Fruit fly (Drosophila melanogaster) whole organism, embryonic: ENCODE results near the gene CG44001.

Experiments
- Ada2b ChIP-seq: fragments of 200-800 bp; sonication (Bioruptor generic); IDR thresholded peaks from 2 replicates; pipeline ENCODE4 v1.3.6; 2022; ENCODE audit warnings: missing biosample characterization, missing genetic modification characterization
- BEAF-32 ChIP-seq: fragments of 200-800 bp; sonication (Bioruptor generic); optimal IDR thresholded peaks from 3 replicates; lab custom pipeline; 2017; ENCODE audit warnings: missing biosample characterization, missing genetic modification characterization, mild to moderate bottlenecking, moderate library complexity, missing genetic modification reagents
- Bgb ChIP-seq: fragments of 200-800 bp; sonication (Bioruptor generic); IDR thresholded peaks from 2 replicates; pipeline ENCODE4 v1.3.6; 2022; ENCODE audit warnings: missing biosample characterization, missing genetic modification characterization; ENCODE audit not compliant: partially characterized antibody
- CG12219 ChIP-seq: fragments of 200-800 bp; sonication (Bioruptor generic); optimal IDR thresholded peaks from 3 replicates; lab custom pipeline; 2018; ENCODE audit warnings: missing biosample characterization, mild to moderate bottlenecking, missing genetic modification characterization
- CG14014 ChIP-seq: fragments of 200-800 bp; sonication (Bioruptor generic); IDR thresholded peaks from 2 replicates; pipeline ENCODE4 v1.3.6; 2022; ENCODE audit warnings: missing biosample characterization, missing genetic modification characterization
- CG3281 ChIP-seq: fragments of 200-800 bp; sonication (Bioruptor generic); optimal IDR thresholded peaks from 3 replicates; lab custom pipeline; 2017; ENCODE audit warnings: missing biosample characterization, mild to moderate bottlenecking, missing genetic modification characterization
- CG34422 ChIP-seq: fragments of 200-800 bp; sonication (Bioruptor generic); IDR thresholded peaks from 3 replicates; pipeline ENCODE4 v1.3.6; 2022; ENCODE audit warnings: missing biosample characterization, missing genetic modification characterization
- CG4707 ChIP-seq: fragments of 200-800 bp; sonication (Bioruptor generic); optimal IDR thresholded peaks from 2 replicates; lab custom pipeline; 2018; ENCODE audit warnings: missing biosample characterization, mild to moderate bottlenecking, missing genetic modification characterization, moderate library complexity
- CG6254 ChIP-seq: fragments of 200-800 bp; sonication (Bioruptor generic); optimal IDR thresholded peaks from 3 replicates; lab custom pipeline; 2017; ENCODE audit warnings: mild to moderate bottlenecking, missing biosample characterization, missing genetic modification reagents, missing genetic modification characterization
- CG7745 ChIP-seq: fragments of 200-800 bp; sonication (Bioruptor generic); optimal IDR thresholded peaks from 2 replicates; lab custom pipeline; 2018; ENCODE audit warnings: missing biosample characterization, mild to moderate bottlenecking, missing genetic modification characterization, moderate library complexity
- CG8388 ChIP-seq: fragments of 200-800 bp; sonication (Bioruptor generic); optimal IDR thresholded peaks from 2 replicates; lab custom pipeline; 2019; ENCODE audit warnings: missing biosample characterization, mild to moderate bottlenecking, missing genetic modification characterization, moderate library complexity
- CG9609 ChIP-seq: fragments of 200-800 bp; sonication (Bioruptor generic); optimal IDR thresholded peaks from 3 replicates; lab custom pipeline; 2016; ENCODE audit warnings: missing biosample characterization, missing genetic modification characterization
- CHES-1-like ChIP-seq: fragments of 200-800 bp; sonication (Bioruptor generic); optimal IDR thresholded peaks from 2 replicates; lab custom pipeline; 2016; ENCODE audit warnings: missing biosample characterization, missing genetic modification characterization
- Dad ChIP-seq: fragments of 200-800 bp; sonication (Bioruptor generic); optimal IDR thresholded peaks from 3 replicates; lab custom pipeline; 2016; ENCODE audit warnings: missing biosample characterization, missing genetic modification characterization
- Ets65A ChIP-seq: fragments of 200-800 bp; sonication (Bioruptor generic); peaks from one replicate; lab custom pipeline; 2016; ENCODE audit warnings: missing biosample characterization, missing genetic modification characterization
- H15 ChIP-seq: fragments of 200-800 bp; sonication (Bioruptor generic); IDR thresholded peaks from 3 replicates; pipeline ENCODE4 v1.3.6; 2022; ENCODE audit warnings: missing biosample characterization, missing genetic modification characterization
- Lpt ChIP-seq: fragments of >200 bp; optimal IDR thresholded peaks from 2 replicates; lab custom pipeline; 2018; ENCODE audit warnings: missing biosample characterization, missing genetic modification characterization
- NC2β ChIP-seq: fragments of 200-800 bp; sonication (Bioruptor generic); optimal IDR thresholded peaks from 2 replicates; lab custom pipeline; 2016; ENCODE audit warnings: missing biosample characterization, missing genetic modification characterization
- Nf-YB ChIP-seq: fragments of 200-800 bp; sonication (Bioruptor generic); optimal IDR thresholded peaks from 3 replicates; lab custom pipeline; 2019; ENCODE audit warnings: missing biosample characterization, mild to moderate bottlenecking, missing genetic modification characterization, moderate library complexity
- NfI ChIP-seq: fragments of 200-800 bp; sonication (Bioruptor generic); optimal IDR thresholded peaks from 3 replicates; lab custom pipeline; 2018; ENCODE audit warnings: missing biosample characterization, mild to moderate bottlenecking, missing genetic modification characterization, moderate library complexity
- PHDP ChIP-seq: fragments of 200-800 bp; sonication (Bioruptor generic); optimal IDR thresholded peaks from 3 replicates; lab custom pipeline; 2018; ENCODE audit warnings: missing biosample characterization, mild to moderate bottlenecking, missing genetic modification characterization, moderate library complexity
- Pdp1 ChIP-seq, 2 experiments: fragments of 200-800 bp; sonication (Bioruptor generic); optimal IDR thresholded peaks; 3 replicates each; lab custom pipeline; 2016; ENCODE audit warnings: missing biosample characterization in 2 of 2, missing genetic modification characterization in 2 of 2, mild to moderate bottlenecking in 1 of 2, moderate library complexity in 1 of 2
- Poxn ChIP-seq: fragments of 200-800 bp; sonication (Bioruptor generic); IDR thresholded peaks from 2 replicates; pipeline ENCODE4 v1.3.6; 2022; ENCODE audit warnings: missing biosample characterization, missing genetic modification characterization
- Rx ChIP-seq: fragments of 200-800 bp; sonication (Bioruptor generic); IDR thresholded peaks from 2 replicates; pipeline ENCODE4 v1.3.6; 2022; ENCODE audit warnings: missing biosample characterization, missing genetic modification characterization
- Six4 ChIP-seq: fragments of 200-800 bp; sonication (Bioruptor generic); optimal IDR thresholded peaks from 2 replicates; lab custom pipeline; 2016; ENCODE audit warnings: missing biosample characterization, missing genetic modification characterization
- Tbp ChIP-seq: fragments of >200 bp; optimal IDR thresholded peaks from 2 replicates; lab custom pipeline; 2018; ENCODE audit warnings: missing biosample characterization, missing genetic modification characterization
- Xbp1 ChIP-seq: fragments of 200-800 bp; sonication (Bioruptor generic); optimal IDR thresholded peaks from 3 replicates; lab custom pipeline; 2016; ENCODE audit warnings: missing biosample characterization, mild to moderate bottlenecking, missing genetic modification characterization
- aop ChIP-seq: fragments of 200-800 bp; sonication (Bioruptor generic); IDR thresholded peaks from 2 replicates; pipeline ENCODE4 v1.3.6; 2022; ENCODE audit warnings: missing biosample characterization, missing genetic modification characterization
- az2 ChIP-seq: fragments of 200-800 bp; sonication (Bioruptor generic); optimal IDR thresholded peaks from 3 replicates; lab custom pipeline; 2016; ENCODE audit warnings: missing biosample characterization, missing genetic modification characterization
- cad ChIP-seq: fragments of >200 bp; optimal IDR thresholded peaks from 2 replicates; lab custom pipeline; 2017; ENCODE audit warnings: missing biosample characterization, missing genetic modification characterization
- ci ChIP-seq: fragments of 200-800 bp; sonication (Bioruptor generic); IDR thresholded peaks from 3 replicates; pipeline ENCODE4 v1.3.6; 2022; ENCODE audit warnings: missing biosample characterization, missing genetic modification characterization
- croc ChIP-seq: fragments of 200-800 bp; sonication (Bioruptor generic); conservative IDR thresholded peaks from 3 replicates; pipeline ENCODE4 v1.3.6; 2022; ENCODE audit warnings: missing biosample characterization, missing genetic modification characterization
- dmrt11E ChIP-seq: fragments of 200-800 bp; sonication (Bioruptor generic); optimal IDR thresholded peaks from 3 replicates; lab custom pipeline; 2018; ENCODE audit warnings: missing biosample characterization, mild to moderate bottlenecking, missing genetic modification characterization, moderate library complexity
- ewg ChIP-seq: fragments of 200-800 bp; sonication (Bioruptor generic); optimal IDR thresholded peaks from 3 replicates; lab custom pipeline; 2017; ENCODE audit warnings: mild to moderate bottlenecking, missing biosample characterization, missing genetic modification reagents, missing genetic modification characterization
- ftz-f1 ChIP-seq: fragments of 200-800 bp; sonication (Bioruptor generic); optimal IDR thresholded peaks from 2 replicates; lab custom pipeline; 2016; ENCODE audit warnings: missing biosample characterization, missing genetic modification characterization
- gfzf ChIP-seq: fragments of 200-800 bp; sonication (Bioruptor generic); optimal IDR thresholded peaks from 2 replicates; lab custom pipeline; 2016; ENCODE audit warnings: missing biosample characterization, mild to moderate bottlenecking, missing genetic modification characterization, moderate library complexity
- gro ChIP-seq: fragments of 200-800 bp; sonication (Bioruptor generic); optimal IDR thresholded peaks from 2 replicates; lab custom pipeline; 2016; ENCODE audit warnings: missing biosample characterization, missing genetic modification characterization
- hth ChIP-seq: fragments of >200 bp; optimal IDR thresholded peaks from 2 replicates; lab custom pipeline; 2017; ENCODE audit warnings: inconsistent platforms
- kay ChIP-seq: fragments of 200-800 bp; sonication (Bioruptor generic); optimal IDR thresholded peaks from 2 replicates; lab custom pipeline; 2016; ENCODE audit warnings: missing biosample characterization, missing genetic modification characterization
- klu ChIP-seq: fragments of 200-800 bp; sonication (Bioruptor generic); IDR thresholded peaks from 2 replicates; pipeline ENCODE4 v1.3.6; 2022; ENCODE audit warnings: missing biosample characterization, missing genetic modification characterization
- knrl ChIP-seq: fragments of 200-800 bp; sonication (Bioruptor generic); IDR thresholded peaks from 3 replicates; pipeline ENCODE4 v1.3.6; 2022; ENCODE audit warnings: missing biosample characterization, missing genetic modification characterization; ENCODE audit not compliant: partially characterized antibody
- lab ChIP-seq: fragments of 200-800 bp; sonication (Bioruptor generic); optimal IDR thresholded peaks from 3 replicates; lab custom pipeline; 2017; ENCODE audit warnings: missing biosample characterization, missing genetic modification characterization, mild to moderate bottlenecking, moderate library complexity, missing genetic modification reagents
- repo ChIP-seq: fragments of 200-800 bp; sonication (Bioruptor generic); optimal IDR thresholded peaks from 2 replicates; lab custom pipeline; 2016; ENCODE audit warnings: missing biosample characterization, missing genetic modification characterization
- rib ChIP-seq: fragments of 200-800 bp; sonication (Bioruptor generic); IDR thresholded peaks from 2 replicates; pipeline ENCODE4 v1.3.6; 2022; ENCODE audit warnings: missing biosample characterization, missing genetic modification characterization
- schlank ChIP-seq: fragments of 200-800 bp; sonication (Bioruptor generic); optimal IDR thresholded peaks from 2 replicates; lab custom pipeline; 2018; ENCODE audit warnings: missing biosample characterization, mild to moderate bottlenecking, missing genetic modification characterization
- sens ChIP-seq: fragments of 200-800 bp; sonication (Bioruptor generic); peaks from one replicate; lab custom pipeline; 2016; ENCODE audit warnings: missing biosample characterization, missing genetic modification characterization
- vnd ChIP-seq: fragments of 200-800 bp; sonication (Bioruptor generic); IDR thresholded peaks from 3 replicates; pipeline ENCODE4 v1.3.6; 2022; ENCODE audit warnings: missing biosample characterization, missing genetic modification characterization; ENCODE audit not compliant: partially characterized antibody
- wdn ChIP-seq: fragments of 200-800 bp; sonication (Bioruptor generic); IDR thresholded peaks from 2 replicates; pipeline ENCODE4 v1.3.6; 2022; ENCODE audit warnings: missing biosample characterization, missing genetic modification characterization
- wek ChIP-seq: fragments of 200-800 bp; sonication (Bioruptor generic); optimal IDR thresholded peaks from 3 replicates; lab custom pipeline; 2018; ENCODE audit warnings: missing biosample characterization, mild to moderate bottlenecking, missing genetic modification characterization, moderate library complexity

Gene CG44001

DNA sequence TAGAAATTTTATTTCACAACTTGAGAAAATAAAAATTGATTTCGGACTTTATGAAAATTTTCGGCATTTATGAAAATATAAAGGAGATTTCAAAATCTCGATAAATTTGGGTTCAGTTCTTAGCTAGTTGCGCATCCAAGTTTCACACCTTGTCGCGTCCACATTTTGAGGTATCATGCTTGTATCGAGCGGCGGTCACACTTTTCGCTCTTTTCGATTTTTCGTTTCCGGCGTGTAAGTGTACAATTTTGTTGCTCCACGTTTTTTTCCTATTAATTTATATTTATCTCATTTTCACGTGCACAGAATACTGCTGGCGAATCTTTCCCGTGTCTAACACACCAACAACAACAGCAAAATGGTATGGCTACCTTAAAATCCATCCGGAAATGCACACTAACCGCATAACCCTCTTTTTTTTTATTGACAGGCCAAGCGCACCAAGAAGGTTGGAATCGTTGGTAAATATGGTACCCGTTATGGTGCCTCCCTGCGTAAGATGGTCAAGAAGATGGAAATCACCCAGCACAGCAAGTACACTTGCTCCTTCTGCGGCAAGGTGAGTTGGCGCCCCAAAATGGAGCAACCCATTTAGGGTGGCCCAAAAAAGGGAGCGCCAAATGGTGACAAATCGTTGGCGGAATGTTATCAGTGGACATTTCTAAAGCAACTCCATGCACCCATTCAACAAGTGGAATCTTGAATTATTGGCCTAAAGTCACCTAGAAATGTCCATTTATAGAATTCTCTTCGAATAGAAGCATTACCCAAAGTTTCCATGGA, 27.9 kb downstream of the CG44001 start, which contains the start of gene RpL37A (continued):
- TF ChIP-seq CG9609 (GFP tag; lab: Kevin White, UChicago), result peak; percentile 47
- TF ChIP-seq CG4707 (GFP tag; lab: Kevin White, UChicago), result peak; percentile 53
- peak; percentile 49 for TF ChIP-seq CG8388
- TF ChIP-seq sens (GFP tag; lab: Kevin White, UChicago), result peak; percentile 97
- TF ChIP-seq CHES-1-like (GFP tag; lab: Kevin White, UChicago), result peak; percentile 76
- no peak for TF ChIP-seq kay (GFP tag; lab: Kevin White, UChicago)
- peak; percentile 99 for TF ChIP-seq gfzf (GFP tag; lab: Kevin White, UChicago)
- peak; percentile 60 to 85 for TF ChIP-seq Pdp1 (GFP tag; optimal IDR thresholded peaks at IDR 0.05; lab: Kevin White, UChicago)
- peak; percentile 77 for TF ChIP-seq CG12219 (GFP tag; lab: Kevin White, UChicago)
- no peak for TF ChIP-seq croc (GFP tag; lab: Robert Waterston, UW)
- no peak for TF ChIP-seq Lpt
- peak; percentile 75 for TF ChIP-seq Xbp1 (GFP tag; lab: Kevin White, UChicago)
- peak; percentile 50; the same call in 1 of the 2 replicates for TF ChIP-seq Bgb
- TF ChIP-seq Six4 (GFP tag; lab: Kevin White, UChicago), result peak; percentile 61
- TF ChIP-seq Dad (GFP tag; lab: Kevin White, UChicago), result peak; percentile 73
- peak; percentile 82 for TF ChIP-seq schlank (tag; lab: Kevin White, UChicago)
- peak; percentile 78 for TF ChIP-seq Rx (GFP tag; lab: Robert Waterston, UW)
- peak; percentile 57 for TF ChIP-seq dmrt11E (tag; lab: Kevin White, UChicago)
- no peak for TF ChIP-seq Poxn (GFP tag; lab: Robert Waterston, UW)
- TF ChIP-seq aop, result no peak
- peak; percentile 56; the same call in 1 of the 2 replicates for TF ChIP-seq wdn
- peak; percentile 30 for TF ChIP-seq ftz-f1 (GFP tag; lab: Kevin White, UChicago)
- TF ChIP-seq wek (GFP tag; lab: Kevin White, UChicago), result peak; percentile 79
- TF ChIP-seq klu, result peak; percentile 33; the same call in 1 of the 2 replicates
- TF ChIP-seq Tbp, result no peak
- TF ChIP-seq ewg (GFP tag; lab: Kevin White, UChicago), result peak; percentile 75
- TF ChIP-seq lab (GFP tag; lab: Kevin White, UChicago), result peak; percentile 94
- peak; percentile 72 for TF ChIP-seq CG14014 (GFP tag; lab: Robert Waterston, UW)
- peak; percentile 89 for TF ChIP-seq CG3281 (GFP tag; lab: Kevin White, UChicago)
- TF ChIP-seq PHDP (tag; lab: Kevin White, UChicago), result peak; percentile 57
- TF ChIP-seq H15, result peak; percentile 56; the same call in 2 of the 3 replicates
- peak; percentile 68 for TF ChIP-seq Nf-YB (GFP tag; lab: Kevin White, UChicago)
- peak; percentile 52 for TF ChIP-seq az2
- TF ChIP-seq gro (GFP tag; lab: Kevin White, UChicago), result peak; percentile 88
- TF ChIP-seq repo, result peak; percentile 86
- TF ChIP-seq CG6254 (GFP tag; lab: Kevin White, UChicago), result peak; percentile 73
- peak; percentile 96 for TF ChIP-seq ci (GFP tag; lab: Robert Waterston, UW)
- peak; percentile 84; the same call in 2 of the 3 replicates for TF ChIP-seq CG34422 (GFP tag; lab: Robert Waterston, UW)
- TF ChIP-seq NfI (GFP tag; lab: Kevin White, UChicago), result peak; percentile 91
- no peak for TF ChIP-seq hth (lab: Kevin White, UChicago)
- TF ChIP-seq BEAF-32, result peak; percentile 56
- peak; percentile 24; the same call in 1 of the 3 replicates for TF ChIP-seq knrl (GFP tag; lab: Robert Waterston, UW)
- peak; percentile 62; the same call in 1 of the 2 replicates for TF ChIP-seq rib (GFP tag; lab: Robert Waterston, UW)
- peak; percentile 98 for TF ChIP-seq Ets65A (GFP tag; lab: Kevin White, UChicago)
- peak; percentile 43; the same call in 1 of the 2 replicates for TF ChIP-seq Ada2b (GFP tag; lab: Robert Waterston, UW)
- no peak for TF ChIP-seq vnd (GFP tag; lab: Robert Waterston, UW)
- TF ChIP-seq CG7745 (tag; lab: Kevin White, UChicago), result peak; percentile 4
- peak; percentile 94 for TF ChIP-seq NC2β (GFP tag; lab: Kevin White, UChicago)
- TF ChIP-seq cad (GFP tag; lab: Kevin White, UChicago), result no peak
